Fruit fly (Drosophila melanogaster): ENCODE measurements around the gene CecC.

CecC gene

dm6 chr3R:30195606-30196049 lies 20.7 kb upstream of the CecC start (continued):
- TF ChIP-seq Ravus (GFP tag; IDR thresholded peaks at IDR 0.05) (no peak), CG3281 (GFP tag; optimal IDR thresholded peaks at IDR 0.05) (peak; percentile 57), scrt (GFP tag; optimal IDR thresholded peaks at IDR 0.05) (peak; percentile 36), CG10431 (GFP tag; optimal IDR thresholded peaks at IDR 0.05) (no peak), CG13123 (GFP tag; optimal IDR thresholded peaks at IDR 0.05) (no peak), emc (GFP tag; optimal IDR thresholded peaks at IDR 0.05) (no peak), CG6813 (GFP tag; optimal IDR thresholded peaks at IDR 0.05) (no peak), CG8089 (GFP tag; optimal IDR thresholded peaks at IDR 0.05) (no peak), Dp (GFP tag; optimal IDR thresholded peaks at IDR 0.05) (peak; percentile 3), HmgD (GFP tag; optimal IDR thresholded peaks at IDR 0.05) (peak; percentile 33), Gug (GFP tag; IDR thresholded peaks at IDR 0.05) (peak; percentile 59; the same call in 2 of the 4 replicates), CG13775 (GFP tag; optimal IDR thresholded peaks at IDR 0.05) (no peak), CG15073 (GFP tag; optimal IDR thresholded peaks at IDR 0.05) (no peak), ato (GFP tag; IDR thresholded peaks at IDR 0.05; ENCODE audit: partially characterized antibody) (0 out of 2 replicates have a peak, but pooled peaks have one; percentile 10), Pdp1 (GFP tag; optimal IDR thresholded peaks at IDR 0.05) (peak in 1 of 2 experiments; percentile 44), Hmx (GFP tag; optimal IDR thresholded peaks at IDR 0.05) (no peak), Hand (GFP tag; optimal IDR thresholded peaks at IDR 0.05) (no peak), CG2875 (GFP tag; optimal IDR thresholded peaks at IDR 0.05) (no peak), usp (GFP tag; optimal IDR thresholded peaks at IDR 0.05) (no peak), Usf (GFP tag; optimal IDR thresholded peaks at IDR 0.05) (peak; percentile 8), CG15011 (GFP tag; optimal IDR thresholded peaks at IDR 0.05) (no peak), dmrt99B (tag; optimal IDR thresholded peaks at IDR 0.05) (peak; percentile 2), bab2 (GFP tag; optimal IDR thresholded peaks at IDR 0.05) (no peak), H2.0 (GFP tag; IDR thresholded peaks at IDR 0.05) (peak; percentile 41; the same call in 1 of the 2 replicates), CG15696 (tag; optimal IDR thresholded peaks at IDR 0.05) (no peak), CG11560 (tag; IDR thresholded peaks at IDR 0.05) (peak; percentile 35; the same call in 1 of the 3 replicates), Rx (GFP tag; IDR thresholded peaks at IDR 0.05) (0 out of 2 replicates have a peak, but pooled peaks have one; percentile 16), kah (GFP tag; optimal IDR thresholded peaks at IDR 0.05) (peak; percentile 67), bcd (GFP tag; optimal IDR thresholded peaks at IDR 0.05) (peak; percentile 58), eve (GFP tag; optimal IDR thresholded peaks at IDR 0.05) (no peak), BEAF-32 (GFP tag; optimal IDR thresholded peaks at IDR 0.05) (no peak), dm (GFP tag; optimal IDR thresholded peaks at IDR 0.05) (peak; percentile 83), dysf (GFP tag; IDR thresholded peaks at IDR 0.05) (peak; percentile 68), slp2 (GFP tag; optimal IDR thresholded peaks at IDR 0.05) (peak; percentile 4), ab (GFP tag; optimal IDR thresholded peaks at IDR 0.05) (no peak), gcm2 (GFP tag; optimal IDR thresholded peaks at IDR 0.05) (no peak), psq (GFP tag; optimal IDR thresholded peaks at IDR 0.05) (no peak), zen2 (GFP tag; IDR thresholded peaks at IDR 0.05; ENCODE audit: partially characterized antibody) (no peak), CG9932 (GFP tag; IDR thresholded peaks at IDR 0.05) (no peak), org-1 (GFP tag; optimal IDR thresholded peaks at IDR 0.05) (no peak), CG15514 (GFP tag; optimal IDR thresholded peaks at IDR 0.05) (peak; percentile 84), CG11398 (GFP tag; optimal IDR thresholded peaks at IDR 0.05) (peak; percentile 16), YL-1 (GFP tag; optimal IDR thresholded peaks at IDR 0.05) (peak; percentile 48), CG2116 (GFP tag; optimal IDR thresholded peaks at IDR 0.05) (peak; percentile 0), tup (GFP tag; optimal IDR thresholded peaks at IDR 0.05) (no peak), tna (GFP tag; IDR thresholded peaks at IDR 0.05; ENCODE audit: partially characterized antibody) (0 out of 2 replicates have a peak, but pooled peaks have one; percentile 25), CG31224 (GFP tag; IDR thresholded peaks at IDR 0.05) (peak; percentile 47; the same call in 1 of the 2 replicates), bsh (GFP tag; optimal IDR thresholded peaks at IDR 0.05) (peak in 1 of 2 experiments; percentile 15), gro (GFP tag; optimal IDR thresholded peaks at IDR 0.05) (no peak), z (GFP tag; IDR thresholded peaks at IDR 0.05) (no peak)

All from whole organism, embryonic.